Worm (Caenorhabditis elegans) whole organism, L3 larva: Measurements from ENCODE around the gene ZK430.5.
A peak's percentile ranks its signal among the peaks of the same experiment; 100 is the strongest.

Source experiments
- ZK546.5 ChIP-seq: sonication (generic microtip); optimal IDR thresholded peaks from 2 replicates; lab custom pipeline; 2017; ENCODE audit warnings: missing biosample characterization, missing genetic modification characterization
- elt-1 ChIP-seq: fragments of 150-350 bp; optimal IDR thresholded peaks from 2 replicates; lab custom pipeline; 2014; ENCODE audit warnings: missing biosample characterization, missing genetic modification characterization
- elt-2 ChIP-seq: sonication (generic microtip); optimal IDR thresholded peaks from 2 replicates; lab custom pipeline; 2016; ENCODE audit warnings: missing genetic modification reagents, mild to moderate bottlenecking, missing genetic modification characterization, missing compliant biosample characterization
- hmg-11 ChIP-seq: sonication (generic microtip); optimal IDR thresholded peaks from 2 replicates; lab custom pipeline; 2016; ENCODE audit warnings: missing genetic modification characterization, missing compliant biosample characterization
- jun-1 ChIP-seq: fragments of 150-350 bp; optimal IDR thresholded peaks from 2 replicates; lab custom pipeline; 2014; ENCODE audit warnings: missing biosample characterization, missing genetic modification reagents, missing genetic modification characterization
- mml-1 ChIP-seq: fragments of 150-350 bp; sonication (generic microtip); optimal IDR thresholded peaks from 3 replicates; lab custom pipeline; 2014; ENCODE audit warnings: missing biosample characterization, missing genetic modification characterization
- nhr-11 ChIP-seq: fragments of 150-350 bp; optimal IDR thresholded peaks from 2 replicates; lab custom pipeline; 2014; ENCODE audit warnings: missing biosample characterization, missing genetic modification characterization
- pha-4 ChIP-seq: fragments of 150-350 bp; optimal IDR thresholded peaks from 2 replicates; lab custom pipeline; 2014; ENCODE audit warnings: missing biosample characterization, missing genetic modification reagents, missing genetic modification characterization
- pqm-1 ChIP-seq: fragments of 150-350 bp; optimal IDR thresholded peaks from 2 replicates; lab custom pipeline; 2017; ENCODE audit warnings: missing biosample characterization, missing genetic modification characterization, inconsistent platforms
- unc-39 ChIP-seq: sonication (generic microtip); optimal IDR thresholded peaks from 4 replicates; lab custom pipeline; 2017; ENCODE audit warnings: missing biosample characterization, missing genetic modification characterization
- zag-1 ChIP-seq: fragments of 150-350 bp; optimal IDR thresholded peaks from 2 replicates; lab custom pipeline; 2014; ENCODE audit warnings: missing biosample characterization, missing genetic modification characterization
- ztf-11 ChIP-seq: fragments of 150-350 bp; optimal IDR thresholded peaks from 2 replicates; lab custom pipeline; 2014; ENCODE audit warnings: missing biosample characterization, missing genetic modification characterization
- ztf-4 ChIP-seq: fragments of 150-350 bp; optimal IDR thresholded peaks from 2 replicates; lab custom pipeline; 2014; ENCODE audit warnings: missing biosample characterization, missing genetic modification characterization

DNA sequence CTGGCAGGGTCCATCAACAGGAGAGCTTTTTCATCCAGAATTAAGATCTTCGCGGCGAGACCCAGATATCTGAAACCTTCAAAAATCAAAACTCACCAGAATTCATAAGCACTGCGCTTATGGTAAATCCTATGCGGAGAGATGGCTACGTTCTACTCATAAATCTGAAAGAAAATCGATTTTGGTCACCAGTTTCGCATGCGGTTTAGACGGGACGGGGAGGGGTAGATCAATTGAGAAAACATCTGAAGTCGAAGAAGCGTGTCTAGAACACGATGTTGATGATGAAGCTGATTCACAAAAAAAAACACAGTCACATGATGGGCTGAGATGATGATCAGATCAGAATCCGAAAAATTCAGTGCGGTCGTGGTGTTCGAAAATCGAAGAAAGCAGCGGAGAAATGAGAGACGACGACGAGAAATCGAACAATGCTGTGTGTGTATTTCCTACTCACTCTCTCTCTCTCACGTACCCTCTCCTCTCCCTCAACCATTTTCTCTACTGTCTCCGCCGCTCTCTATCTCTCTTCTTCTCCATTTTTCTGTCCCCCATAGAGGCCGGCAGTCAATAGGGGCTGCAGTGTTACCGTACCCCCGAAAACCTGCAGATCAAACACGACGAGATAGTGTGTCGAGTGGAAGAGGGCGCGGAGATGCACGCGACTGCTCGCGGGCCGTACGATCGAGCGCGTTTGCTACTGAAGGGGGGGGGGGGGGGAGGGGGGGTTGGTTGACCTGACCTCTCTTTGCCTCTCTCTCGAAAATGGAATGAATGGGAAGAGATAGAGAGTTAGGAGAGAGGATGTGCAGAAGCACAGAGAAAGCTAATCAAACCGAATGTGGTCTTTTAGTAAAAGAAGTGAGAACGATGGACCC is 28.9 kb upstream of the ZK430.5 start, which contains the start of gene ntl-2:
- TF ChIP-seq ZK546.5 (tag; lab: Kevin White, UChicago) = peak; percentile 97
- TF ChIP-seq nhr-11 (tag; lab: Kevin White, UChicago) = peak; percentile 61
- peak; percentile 95 for TF ChIP-seq hmg-11 (tag; lab: Kevin White, UChicago)
- peak; percentile 64 for TF ChIP-seq zag-1
- peak; percentile 94 for TF ChIP-seq jun-1 (tag; lab: Kevin White, UChicago)
- no peak for TF ChIP-seq ztf-11 (tag; lab: Kevin White, UChicago)
- TF ChIP-seq unc-39 (tag; lab: Kevin White, UChicago) = no peak
- TF ChIP-seq elt-1 (tag; lab: Kevin White, UChicago) = peak; percentile 69
- peak; percentile 98 for TF ChIP-seq elt-2 (tag; lab: Kevin White, UChicago)
- TF ChIP-seq mml-1 (tag; lab: Kevin White, UChicago) = no peak
- peak; percentile 85 for TF ChIP-seq pqm-1 (tag; lab: Kevin White, UChicago)
- TF ChIP-seq ztf-4 (tag; lab: Kevin White, UChicago) = peak; percentile 58
- TF ChIP-seq pha-4 = peak; percentile 97
